Worm (Caenorhabditis elegans) whole organism, mixed stage, embryonic: ENCODE results near the gene dyf-13.
A peak's percentile ranks its signal among the peaks of the same experiment; 100 is the strongest.

ENCODE experiments used
- M03D4.4 ChIP-seq: sonication (generic microtip); optimal IDR thresholded peaks from 2 replicates; lab custom pipeline; 2017; ENCODE audit warnings: mild to moderate bottlenecking, missing genetic modification characterization, missing compliant biosample characterization
- bed-3 ChIP-seq: fragments of 200-800 bp; sonication (Bioruptor generic); optimal IDR thresholded peaks from 3 replicates; lab custom pipeline; 2018; ENCODE audit warnings: mild to moderate bottlenecking, missing genetic modification characterization, moderate library complexity, missing compliant biosample characterization
- blmp-1 ChIP-seq: fragments of 150-350 bp; optimal IDR thresholded peaks from 2 replicates; lab custom pipeline; 2014; ENCODE audit warnings: missing biosample characterization, missing genetic modification characterization
- ceh-39 ChIP-seq: fragments of 150-350 bp; optimal IDR thresholded peaks from 2 replicates; lab custom pipeline; 2014; ENCODE audit warnings: missing biosample characterization, missing genetic modification characterization
- ceh-43 ChIP-seq: fragments of 200-800 bp; sonication (Bioruptor generic); optimal IDR thresholded peaks from 2 replicates; lab custom pipeline; 2018; ENCODE audit warnings: mild to moderate bottlenecking, missing genetic modification characterization, moderate library complexity, missing compliant biosample characterization
- ceh-83 ChIP-seq: fragments of 200-800 bp; sonication (Bioruptor generic); optimal IDR thresholded peaks from 2 replicates; lab custom pipeline; 2018; ENCODE audit warnings: mild to moderate bottlenecking, missing genetic modification characterization, missing compliant biosample characterization
- ces-1 ChIP-seq: fragments of 150-350 bp; optimal IDR thresholded peaks from 2 replicates; lab custom pipeline; 2014; ENCODE audit warnings: missing biosample characterization, missing genetic modification reagents, missing genetic modification characterization
- cnd-1 ChIP-seq: fragments of 200-800 bp; sonication (Bioruptor generic); optimal IDR thresholded peaks from 2 replicates; lab custom pipeline; 2018; ENCODE audit warnings: mild to moderate bottlenecking, missing genetic modification characterization, missing compliant biosample characterization
- drap-1 ChIP-seq: fragments of 200-800 bp; sonication (Bioruptor generic); optimal IDR thresholded peaks from 3 replicates; lab custom pipeline; 2018; ENCODE audit warnings: mild to moderate bottlenecking, missing genetic modification characterization, missing compliant biosample characterization
- elt-1 ChIP-seq: sonication (generic microtip); optimal IDR thresholded peaks from 2 replicates; lab custom pipeline; 2017; ENCODE audit warnings: missing genetic modification characterization, mild to moderate bottlenecking, missing compliant biosample characterization, antibody characterized with exemption, moderate library complexity, borderline replicate concordance; ENCODE audit not compliant: insufficient read depth
- elt-3 ChIP-seq: fragments of 150-350 bp; optimal IDR thresholded peaks from 2 replicates; lab custom pipeline; 2014; ENCODE audit warnings: missing biosample characterization, missing genetic modification characterization
- flh-1 ChIP-seq: fragments of 200-800 bp; sonication (Bioruptor generic); optimal IDR thresholded peaks from 2 replicates; lab custom pipeline; 2018; ENCODE audit warnings: mild to moderate bottlenecking, missing genetic modification characterization, moderate library complexity, missing compliant biosample characterization
- ham-2 ChIP-seq: fragments of 200-800 bp; sonication (Bioruptor generic); optimal IDR thresholded peaks from 2 replicates; lab custom pipeline; 2018; ENCODE audit warnings: mild to moderate bottlenecking, missing genetic modification characterization, missing compliant biosample characterization
- lin-13 ChIP-seq: fragments of 150-350 bp; optimal IDR thresholded peaks from 2 replicates; lab custom pipeline; 2014; ENCODE audit warnings: missing biosample characterization, missing genetic modification characterization
- lin-32 ChIP-seq: fragments of 200-800 bp; sonication (Bioruptor generic); optimal IDR thresholded peaks from 2 replicates; lab custom pipeline; 2018; ENCODE audit warnings: mild to moderate bottlenecking, missing genetic modification characterization, missing compliant biosample characterization
- lsy-2 ChIP-seq: fragments of 150-350 bp; optimal IDR thresholded peaks from 2 replicates; lab custom pipeline; 2014; ENCODE audit warnings: missing biosample characterization, missing genetic modification characterization
- mep-1 ChIP-seq: fragments of 150-350 bp; optimal IDR thresholded peaks from 2 replicates; lab custom pipeline; 2017; ENCODE audit warnings: missing biosample characterization, missing genetic modification reagents, missing genetic modification characterization, inconsistent platforms
- mls-2 ChIP-seq: sonication (generic microtip); optimal IDR thresholded peaks from 2 replicates; lab custom pipeline; 2016; ENCODE audit warnings: mild to moderate bottlenecking, missing genetic modification characterization, moderate library complexity, missing compliant biosample characterization
- nhr-12 ChIP-seq: fragments of 150-350 bp; optimal IDR thresholded peaks from 2 replicates; lab custom pipeline; 2014; ENCODE audit warnings: missing biosample characterization, missing genetic modification characterization
- nhr-2 ChIP-seq: fragments of 150-350 bp; optimal IDR thresholded peaks from 2 replicates; lab custom pipeline; 2014; ENCODE audit warnings: missing biosample characterization, missing genetic modification characterization
- nhr-76 ChIP-seq: sonication (generic microtip); optimal IDR thresholded peaks from 2 replicates; lab custom pipeline; 2017; ENCODE audit warnings: missing biosample characterization, missing genetic modification characterization
- pha-4 ChIP-seq: fragments of 150-350 bp; optimal IDR thresholded peaks from 2 replicates; lab custom pipeline; 2018; ENCODE audit warnings: missing biosample characterization, missing genetic modification reagents, missing genetic modification characterization
- sem-2 ChIP-seq: fragments of 200-800 bp; sonication (Bioruptor generic); optimal IDR thresholded peaks from 2 replicates; lab custom pipeline; 2018; ENCODE audit warnings: mild to moderate bottlenecking, missing genetic modification characterization, missing compliant biosample characterization
- sptf-1 ChIP-seq: sonication (generic microtip); optimal IDR thresholded peaks from 2 replicates; lab custom pipeline; 2017; ENCODE audit warnings: mild to moderate bottlenecking, missing genetic modification characterization, moderate library complexity, missing compliant biosample characterization
- tbx-8 ChIP-seq: fragments of 200-800 bp; sonication (Bioruptor generic); optimal IDR thresholded peaks from 2 replicates; lab custom pipeline; 2018; ENCODE audit warnings: mild to moderate bottlenecking, missing genetic modification characterization, moderate library complexity, missing compliant biosample characterization
- unc-120 ChIP-seq: sonication (generic microtip); optimal IDR thresholded peaks from 2 replicates; lab custom pipeline; 2017; ENCODE audit warnings: missing genetic modification characterization, missing compliant biosample characterization; ENCODE audit not compliant: poor library complexity, severe bottlenecking
- unc-39 ChIP-seq: fragments of 150-350 bp; optimal IDR thresholded peaks from 2 replicates; lab custom pipeline; 2014; ENCODE audit warnings: missing biosample characterization, missing genetic modification characterization
- unc-62 ChIP-seq: fragments of 150-350 bp; optimal IDR thresholded peaks from 2 replicates; lab custom pipeline; 2014; ENCODE audit warnings: missing biosample characterization, missing genetic modification reagents, missing genetic modification characterization
- zip-8 ChIP-seq: fragments of 150-350 bp; optimal IDR thresholded peaks from 2 replicates; lab custom pipeline; 2014; ENCODE audit warnings: missing biosample characterization, missing genetic modification characterization
- ztf-11 ChIP-seq: fragments of 150-350 bp; optimal IDR thresholded peaks from 2 replicates; lab custom pipeline; 2014; ENCODE audit warnings: missing biosample characterization, missing genetic modification characterization

The dyf-13 gene

ce11 chrII:7182630-7183029 lies 11.5 kb upstream of the dyf-13 start:
- TF ChIP-seq tbx-8 (GFP tag; lab: Kevin White, UChicago) (no peak), ceh-83 (no peak), sem-2 (GFP tag; lab: Kevin White, UChicago) (no peak), pha-4 (tag; lab: Kevin White, UChicago) (no peak), mls-2 (tag; lab: Kevin White, UChicago) (peak; percentile 7), flh-1 (GFP tag; lab: Kevin White, UChicago) (no peak), nhr-76 (tag; lab: Kevin White, UChicago) (no peak), zip-8 (tag; lab: Kevin White, UChicago) (no peak), sptf-1 (tag; lab: Kevin White, UChicago) (no peak), lsy-2 (tag; lab: Kevin White, UChicago) (no peak), ham-2 (GFP tag; lab: Kevin White, UChicago) (no peak), elt-3 (tag; lab: Kevin White, UChicago) (no peak), nhr-2 (tag; lab: Kevin White, UChicago) (no peak), unc-120 (tag; lab: Kevin White, UChicago) (peak; percentile 87), lin-13 (no peak), nhr-12 (tag; lab: Kevin White, UChicago) (no peak), drap-1 (GFP tag; lab: Kevin White, UChicago) (no peak), blmp-1 (tag; lab: Kevin White, UChicago) (no peak), ces-1 (GFP tag; lab: Kevin White, UChicago) (peak; percentile 86), M03D4.4 (tag; lab: Kevin White, UChicago) (no peak), ceh-43 (no peak)
- TF ChIP-seq, all 35 proteins: peak for 3

- peak; percentile 66 for TF ChIP-seq ces-1 (GFP tag; lab: Kevin White, UChicago)
- TF ChIP-seq unc-120 (tag; lab: Kevin White, UChicago) = no peak
Measured at ce11 chrII:7176108-7176507, 5.0 kb upstream of the dyf-13 start.

DNA sequence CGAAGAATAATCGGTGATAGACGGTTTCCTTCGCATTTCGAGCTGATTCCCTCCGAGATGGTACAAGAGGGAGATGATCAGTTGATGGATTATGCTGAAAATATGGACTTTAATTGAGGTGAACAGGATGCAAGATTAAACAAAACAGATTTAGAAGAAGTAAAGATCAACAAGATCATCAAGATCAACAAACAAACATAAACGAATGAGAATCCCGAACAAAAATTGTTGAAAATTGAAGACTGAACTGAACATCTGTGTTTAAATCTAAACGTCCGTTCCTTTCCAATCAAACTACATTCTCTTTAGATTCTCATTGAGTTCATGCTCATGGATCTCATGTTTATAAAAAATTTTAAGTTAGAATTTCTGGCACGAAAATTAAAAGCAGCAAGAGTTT lies 3.7 kb upstream of the dyf-13 start, which contains the start of gene glc-4:
Gene glc-4 (minus strand): TSS at position 101 of the 400 bp plus-strand sequence.
- TF ChIP-seq unc-39 (tag; lab: Kevin White, UChicago) = no peak
- TF ChIP-seq unc-120 (tag; lab: Kevin White, UChicago) = no peak
- TF ChIP-seq tbx-8 (GFP tag; lab: Kevin White, UChicago) = no peak
- no peak for TF ChIP-seq lin-32 (GFP tag; lab: Kevin White, UChicago)
- no peak for TF ChIP-seq pha-4 (tag; lab: Kevin White, UChicago)
- no peak for TF ChIP-seq mep-1 (tag; lab: Kevin White, UChicago)
- TF ChIP-seq drap-1 (GFP tag; lab: Kevin White, UChicago) = no peak
- no peak for TF ChIP-seq flh-1 (GFP tag; lab: Kevin White, UChicago)
- TF ChIP-seq elt-3 (tag; lab: Kevin White, UChicago) = no peak
- no peak for TF ChIP-seq ceh-39 (tag; lab: Kevin White, UChicago)
- TF ChIP-seq lsy-2 (tag; lab: Kevin White, UChicago) = no peak
- no peak for TF ChIP-seq sptf-1 (tag; lab: Kevin White, UChicago)
- no peak for TF ChIP-seq ham-2 (GFP tag; lab: Kevin White, UChicago)
- no peak for TF ChIP-seq nhr-12 (tag; lab: Kevin White, UChicago)
- no peak for TF ChIP-seq M03D4.4 (tag; lab: Kevin White, UChicago)
- no peak for TF ChIP-seq sem-2 (GFP tag; lab: Kevin White, UChicago)
- no peak for TF ChIP-seq cnd-1 (tag; lab: Kevin White, UChicago)
- no peak for TF ChIP-seq ztf-11 (tag; lab: Kevin White, UChicago)

DNA sequence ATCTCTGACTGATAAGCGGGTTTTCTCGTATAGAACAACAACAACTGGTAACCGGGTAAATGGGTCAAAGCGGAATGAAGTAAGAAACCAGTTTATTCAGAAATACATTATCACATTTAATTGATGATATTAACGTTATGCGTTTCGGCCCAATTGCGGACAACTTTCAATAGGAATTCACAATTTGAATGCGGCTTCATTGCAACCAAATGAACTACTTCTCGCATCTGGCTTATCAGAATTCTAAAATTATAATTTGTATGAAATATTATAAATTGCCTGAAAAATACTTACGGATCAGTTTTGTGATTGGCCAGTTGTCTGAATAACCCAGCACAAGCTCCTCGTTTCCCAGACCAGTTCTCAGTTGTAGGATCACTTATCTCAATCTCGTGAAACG lies 2.4 kb downstream of the dyf-13 start, which contains the start of gene col-36:
Gene col-36 (minus strand): TSS at position 101 of the 400 bp plus-strand sequence.
- TF ChIP-seq zip-8 (tag; lab: Kevin White, UChicago) (no peak), unc-62 (GFP tag; lab: Kevin White, UChicago) (no peak), elt-3 (tag; lab: Kevin White, UChicago) (no peak), unc-120 (tag; lab: Kevin White, UChicago) (no peak)

DNA sequence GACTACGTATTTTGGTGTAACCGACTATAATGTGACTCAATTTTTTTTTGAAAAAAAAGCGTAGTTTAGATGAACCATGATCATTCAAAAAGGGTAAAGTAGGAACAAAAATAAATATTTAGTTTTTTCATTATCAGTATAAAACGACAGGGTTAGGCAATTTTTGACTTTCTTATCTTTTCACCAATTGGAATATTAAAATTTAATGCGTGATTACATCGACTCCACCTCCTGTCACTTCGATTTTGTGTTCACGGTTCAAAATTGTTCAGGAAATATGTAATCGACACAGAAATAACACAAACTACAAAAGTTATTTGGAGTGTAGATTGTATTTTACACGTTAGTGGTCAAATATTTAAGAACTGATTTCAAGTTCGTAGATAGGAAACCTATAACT lies 4.4 kb downstream of the dyf-13 start:
- TF ChIP-seq flh-1 (GFP tag; lab: Kevin White, UChicago) = no peak
- no peak for TF ChIP-seq lin-32 (GFP tag; lab: Kevin White, UChicago)
- no peak for TF ChIP-seq elt-1 (tag; lab: Kevin White, UChicago)
- TF ChIP-seq nhr-12 (tag; lab: Kevin White, UChicago) = no peak
- no peak for TF ChIP-seq pha-4 (tag; lab: Kevin White, UChicago)
- no peak for TF ChIP-seq bed-3 (GFP tag; lab: Kevin White, UChicago)
- TF ChIP-seq nhr-76 (tag; lab: Kevin White, UChicago) = no peak
- TF ChIP-seq ztf-11 (tag; lab: Kevin White, UChicago) = no peak
